Fruit fly (Drosophila melanogaster): Measurements from ENCODE around the gene MnM.

dm6 chr3L:3143383-3143962, 34.9 kb downstream of the MnM start, which contains the start of the genes CG11537 and Alg2:
- TF ChIP-seq CG10543 (GFP tag; optimal IDR thresholded peaks at IDR 0.05): no peak
- no peak for TF ChIP-seq dpn (GFP tag; optimal IDR thresholded peaks at IDR 0.05)
- no peak for TF ChIP-seq Taf1 (GFP tag; IDR thresholded peaks at IDR 0.05)
